Fruit fly (Drosophila melanogaster) whole organism, embryonic: Measurements from ENCODE around the gene CG17362.

Experiments
- Ada2b ChIP-seq: fragments of 200-800 bp; sonication (Bioruptor generic); IDR thresholded peaks from 2 replicates; pipeline ENCODE4 v1.3.6; 2022; ENCODE audit warnings: missing biosample characterization, missing genetic modification characterization
- Atf3 ChIP-seq: fragments of 200-800 bp; sonication (Bioruptor generic); optimal IDR thresholded peaks from 3 replicates; lab custom pipeline; 2016; ENCODE audit warnings: missing biosample characterization, missing genetic modification characterization
- CG11723 ChIP-seq: fragments of 200-800 bp; sonication (Bioruptor generic); optimal IDR thresholded peaks from 2 replicates; lab custom pipeline; 2017; ENCODE audit warnings: missing biosample characterization, mild to moderate bottlenecking, missing genetic modification characterization
- CG12769 ChIP-seq: fragments of 200-800 bp; sonication (Bioruptor generic); optimal IDR thresholded peaks from 2 replicates; lab custom pipeline; 2019; ENCODE audit warnings: missing biosample characterization, mild to moderate bottlenecking, missing genetic modification characterization, moderate library complexity
- CG13287 ChIP-seq: fragments of 200-800 bp; sonication (Bioruptor generic); IDR thresholded peaks from 2 replicates; pipeline ENCODE4 v1.3.6; 2022; ENCODE audit warnings: missing biosample characterization, missing genetic modification characterization; ENCODE audit not compliant: partially characterized antibody
- CG15073 ChIP-seq: fragments of 200-800 bp; sonication (Bioruptor generic); optimal IDR thresholded peaks from 2 replicates; lab custom pipeline; 2016; ENCODE audit warnings: missing biosample characterization, missing genetic modification characterization
- CG15601 ChIP-seq: fragments of 200-800 bp; sonication (Bioruptor generic); optimal IDR thresholded peaks from 3 replicates; lab custom pipeline; 2019; ENCODE audit warnings: missing biosample characterization, mild to moderate bottlenecking, missing genetic modification characterization, moderate library complexity
- CG16813 ChIP-seq: fragments of 200-800 bp; sonication (Bioruptor generic); IDR thresholded peaks from 3 replicates; pipeline ENCODE4 v1.3.6; 2022; ENCODE audit warnings: missing biosample characterization, missing genetic modification characterization; ENCODE audit not compliant: partially characterized antibody
- CG17186 ChIP-seq: fragments of 200-800 bp; sonication (Bioruptor generic); optimal IDR thresholded peaks from 3 replicates; lab custom pipeline; 2017; ENCODE audit warnings: missing biosample characterization, missing genetic modification reagents, missing genetic modification characterization
- CG3281 ChIP-seq: fragments of 200-800 bp; sonication (Bioruptor generic); optimal IDR thresholded peaks from 3 replicates; lab custom pipeline; 2017; ENCODE audit warnings: missing biosample characterization, mild to moderate bottlenecking, missing genetic modification characterization
- CG34224 ChIP-seq: fragments of 200-800 bp; sonication (Bioruptor generic); IDR thresholded peaks from 3 replicates; pipeline ENCODE4 v1.3.6; 2022; ENCODE audit warnings: missing biosample characterization, missing genetic modification characterization; ENCODE audit not compliant: partially characterized antibody
- CG42726 ChIP-seq: fragments of 200-800 bp; sonication (Bioruptor generic); IDR thresholded peaks from 2 replicates; pipeline ENCODE4 v1.3.6; 2022; ENCODE audit warnings: missing biosample characterization, missing genetic modification characterization; ENCODE audit not compliant: partially characterized antibody
- CG6791 ChIP-seq: fragments of 200-800 bp; sonication (Bioruptor generic); IDR thresholded peaks from 3 replicates; pipeline ENCODE4 v1.3.6; 2022; ENCODE audit warnings: missing biosample characterization, missing genetic modification characterization; ENCODE audit not compliant: partially characterized antibody
- CG7928 ChIP-seq: fragments of 200-800 bp; sonication (Bioruptor generic); optimal IDR thresholded peaks from 2 replicates; lab custom pipeline; 2017; ENCODE audit warnings: missing biosample characterization, mild to moderate bottlenecking, missing genetic modification characterization
- CG8089 ChIP-seq: fragments of 200-800 bp; sonication (Bioruptor generic); optimal IDR thresholded peaks from 3 replicates; lab custom pipeline; 2016; ENCODE audit warnings: missing biosample characterization, missing genetic modification characterization
- D19B ChIP-seq: fragments of 200-800 bp; sonication (Bioruptor generic); optimal IDR thresholded peaks from 2 replicates; lab custom pipeline; 2017; ENCODE audit warnings: missing biosample characterization, mild to moderate bottlenecking, missing genetic modification characterization
- Deaf1 ChIP-seq: fragments of 200-800 bp; optimal IDR thresholded peaks from 3 replicates; lab custom pipeline; 2019; ENCODE audit warnings: missing biosample characterization, mild to moderate bottlenecking, missing genetic modification characterization, moderate library complexity
- Dfd ChIP-seq, 2 experiments: fragments of >200 bp; optimal IDR thresholded peaks; 2 replicates each; lab custom pipeline; 2017; ENCODE audit warnings: missing biosample characterization in 2 of 2, missing genetic modification characterization in 2 of 2
- Dref ChIP-seq: fragments of 200-800 bp; sonication (Bioruptor generic); IDR thresholded peaks from 2 replicates; pipeline ENCODE4 v1.3.6; 2022; ENCODE audit warnings: missing biosample characterization, missing genetic modification characterization
- HLH4C ChIP-seq: fragments of 200-800 bp; sonication (Bioruptor generic); IDR thresholded peaks from 3 replicates; pipeline ENCODE4 v1.3.6; 2022; ENCODE audit warnings: missing biosample characterization, missing genetic modification characterization; ENCODE audit not compliant: partially characterized antibody
- Hand ChIP-seq: fragments of 200-800 bp; sonication (Bioruptor generic); optimal IDR thresholded peaks from 2 replicates; lab custom pipeline; 2017; ENCODE audit warnings: mild to moderate bottlenecking, missing biosample characterization, missing genetic modification reagents, missing genetic modification characterization
- NC2α ChIP-seq: fragments of 200-800 bp; sonication (Bioruptor generic); optimal IDR thresholded peaks from 2 replicates; lab custom pipeline; 2016; ENCODE audit warnings: missing biosample characterization, missing genetic modification characterization
- NC2β ChIP-seq: fragments of 200-800 bp; sonication (Bioruptor generic); optimal IDR thresholded peaks from 2 replicates; lab custom pipeline; 2016; ENCODE audit warnings: missing biosample characterization, missing genetic modification characterization
- Opbp ChIP-seq: fragments of 200-800 bp; sonication (Bioruptor generic); IDR thresholded peaks from 3 replicates; pipeline ENCODE4 v1.3.6; 2022; ENCODE audit warnings: missing biosample characterization, missing genetic modification characterization; ENCODE audit not compliant: partially characterized antibody
- Scr ChIP-seq: fragments of 200-800 bp; sonication (Bioruptor generic); IDR thresholded peaks from 2 replicates; pipeline ENCODE4 v1.3.6; 2022; ENCODE audit warnings: missing biosample characterization, missing genetic modification characterization; ENCODE audit not compliant: partially characterized antibody
- Side ChIP-seq: fragments of 200-800 bp; sonication (Bioruptor generic); optimal IDR thresholded peaks from 2 replicates; lab custom pipeline; 2016; ENCODE audit warnings: missing biosample characterization, missing genetic modification characterization
- TFAM ChIP-seq: fragments of 200-800 bp; sonication (Bioruptor generic); optimal IDR thresholded peaks from 2 replicates; lab custom pipeline; 2017; ENCODE audit warnings: missing biosample characterization, missing genetic modification characterization, inconsistent platforms
- Trl ChIP-seq, 3 experiments: fragments of >200 bp in 2 of 3; fragments of 200-800 bp in 1 of 3; sonication (Bioruptor generic) in 1 of 3; optimal IDR thresholded peaks; 2 replicates in 1 of 3; 3 replicates in 2 of 3; lab custom pipeline; 2016 to 2017; ENCODE audit warnings: missing biosample characterization in 1 of 3, missing genetic modification characterization in 1 of 3
- ab ChIP-seq: fragments of 200-800 bp; sonication (Bioruptor generic); optimal IDR thresholded peaks from 2 replicates; lab custom pipeline; 2016; ENCODE audit warnings: missing biosample characterization, missing genetic modification characterization
- abd-A ChIP-seq: fragments of 200-800 bp; sonication (Bioruptor generic); optimal IDR thresholded peaks from 3 replicates; lab custom pipeline; 2019; ENCODE audit warnings: missing biosample characterization, mild to moderate bottlenecking, missing genetic modification characterization, moderate library complexity
- chm ChIP-seq: fragments of 200-800 bp; sonication (Bioruptor generic); IDR thresholded peaks from 2 replicates; pipeline ENCODE4 v1.3.6; 2022; ENCODE audit warnings: missing biosample characterization, missing genetic modification characterization
- ci ChIP-seq: fragments of 200-800 bp; sonication (Bioruptor generic); IDR thresholded peaks from 3 replicates; pipeline ENCODE4 v1.3.6; 2022; ENCODE audit warnings: missing biosample characterization, missing genetic modification characterization
- crol ChIP-seq: fragments of 200-800 bp; sonication (Bioruptor generic); IDR thresholded peaks from 2 replicates; pipeline ENCODE4 v1.3.6; 2022; ENCODE audit warnings: missing biosample characterization, missing genetic modification characterization
- crp ChIP-seq, 2 experiments: fragments of 200-800 bp; sonication (Bioruptor generic); optimal IDR thresholded peaks; 2 replicates in 1 of 2; 3 replicates in 1 of 2; lab custom pipeline; 2017; ENCODE audit warnings: missing biosample characterization in 2 of 2, missing genetic modification characterization in 2 of 2, mild to moderate bottlenecking in 1 of 2, moderate library complexity in 1 of 2
- fd3F ChIP-seq: fragments of 200-800 bp; sonication (Bioruptor generic); optimal IDR thresholded peaks from 2 replicates; lab custom pipeline; 2018; ENCODE audit warnings: missing biosample characterization, mild to moderate bottlenecking, missing genetic modification characterization, moderate library complexity
- gsb ChIP-seq: fragments of 200-800 bp; sonication (Bioruptor generic); IDR thresholded peaks from 2 replicates; pipeline ENCODE4 v1.3.6; 2022; ENCODE audit warnings: missing biosample characterization, missing genetic modification characterization
- jing ChIP-seq: fragments of 200-800 bp; sonication (Bioruptor generic); optimal IDR thresholded peaks from 2 replicates; lab custom pipeline; 2018; ENCODE audit warnings: missing biosample characterization, mild to moderate bottlenecking, missing genetic modification characterization
- lov ChIP-seq, 2 experiments: fragments of 200-800 bp in 1 of 2; fragments of >200 bp in 1 of 2; sonication (Bioruptor generic) in 1 of 2; IDR thresholded peaks in 1 of 2; optimal IDR thresholded peaks in 1 of 2; 2 replicates in 1 of 2; 3 replicates in 1 of 2; pipeline versions ENCODE4 v1.3.6 to Lab custom; 2017 to 2022; ENCODE audit warnings: missing biosample characterization in 1 of 2, missing genetic modification characterization in 1 of 2
- nerfin-1 ChIP-seq: fragments of 200-800 bp; sonication (Bioruptor generic); optimal IDR thresholded peaks from 3 replicates; lab custom pipeline; 2019; ENCODE audit warnings: missing biosample characterization, mild to moderate bottlenecking, missing genetic modification characterization, moderate library complexity
- pros ChIP-seq: fragments of 200-800 bp; sonication (Bioruptor generic); optimal IDR thresholded peaks from 3 replicates; lab custom pipeline; 2019; ENCODE audit warnings: missing biosample characterization, mild to moderate bottlenecking, missing genetic modification characterization, moderate library complexity
- psq ChIP-seq: fragments of 200-800 bp; sonication (Bioruptor generic); optimal IDR thresholded peaks from 2 replicates; lab custom pipeline; 2017; ENCODE audit warnings: missing biosample characterization, missing genetic modification characterization
- salm ChIP-seq: fragments of 200-800 bp; sonication (Bioruptor generic); optimal IDR thresholded peaks from 2 replicates; lab custom pipeline; 2018; ENCODE audit warnings: missing biosample characterization, mild to moderate bottlenecking, missing genetic modification characterization
- sna ChIP-seq: fragments of 200-800 bp; sonication (Bioruptor generic); IDR thresholded peaks from 2 replicates; pipeline ENCODE4 v1.3.6; 2022; ENCODE audit warnings: missing biosample characterization, missing genetic modification characterization; ENCODE audit not compliant: partially characterized antibody
- sqz ChIP-seq: fragments of 200-800 bp; sonication (Bioruptor generic); optimal IDR thresholded peaks from 3 replicates; lab custom pipeline; 2018; ENCODE audit warnings: missing biosample characterization, mild to moderate bottlenecking, missing genetic modification characterization
- tgo ChIP-seq: fragments of 200-800 bp; sonication (Bioruptor generic); IDR thresholded peaks from 3 replicates; pipeline ENCODE4 v1.3.6; 2022; ENCODE audit warnings: missing biosample characterization, missing genetic modification characterization
- zen2 ChIP-seq: fragments of 200-800 bp; sonication (Bioruptor generic); IDR thresholded peaks from 3 replicates; pipeline ENCODE4 v1.3.6; 2022; ENCODE audit warnings: missing biosample characterization, missing genetic modification characterization; ENCODE audit not compliant: partially characterized antibody

CG17362 gene

DNA sequence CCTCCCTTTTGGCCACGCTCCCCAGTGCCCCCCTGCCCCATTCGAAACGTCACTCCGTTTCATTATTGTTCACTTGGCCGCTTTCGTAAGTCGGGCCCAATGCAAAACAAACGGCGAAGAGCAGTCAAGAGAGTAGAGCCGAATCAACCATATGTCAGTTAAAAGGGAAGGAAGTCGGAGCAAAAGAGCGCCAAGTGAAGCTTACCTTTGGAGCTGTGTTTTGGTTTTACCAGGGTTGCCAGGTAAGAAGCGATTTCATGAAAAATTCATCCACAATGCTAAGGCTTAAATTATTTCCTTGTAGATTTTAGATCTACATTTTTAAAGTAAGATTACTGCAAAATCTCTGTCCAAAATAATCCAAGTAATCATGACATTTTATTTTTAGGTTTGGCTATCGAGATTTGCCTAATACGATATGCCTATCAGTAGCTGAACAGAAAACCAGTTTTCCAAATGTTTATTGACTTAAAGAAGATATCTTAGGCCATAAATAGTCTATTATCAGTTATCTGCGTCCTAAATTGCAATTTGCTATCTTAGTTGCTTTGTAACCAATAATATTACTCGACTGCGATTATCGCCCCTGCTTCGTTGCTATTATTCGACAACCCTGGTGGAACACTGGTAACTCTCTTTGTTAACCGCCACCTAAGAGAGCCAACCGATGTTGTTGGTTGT is 47.8 kb upstream of the CG17362 start (continued):
- TF ChIP-seq CG8089 (GFP tag; lab: Kevin White, UChicago) = peak; percentile 85
- TF ChIP-seq pros (GFP tag; lab: Kevin White, UChicago) = no peak
- peak; percentile 90 for TF ChIP-seq Side (GFP tag; lab: Kevin White, UChicago)
- TF ChIP-seq Dref (GFP tag; lab: Robert Waterston, UW) = no peak
- TF ChIP-seq CG15601 (tag; lab: Kevin White, UChicago) = peak; percentile 83
- TF ChIP-seq CG15073 (GFP tag; lab: Kevin White, UChicago) = no peak
- peak; percentile 94 for TF ChIP-seq CG3281 (GFP tag; lab: Kevin White, UChicago)
- TF ChIP-seq Dfd (GFP tag; optimal IDR thresholded peaks at IDR 0.05; lab: Kevin White, UChicago) = peak in 1 of 2 experiments; percentile 69
- TF ChIP-seq NC2α (GFP tag; lab: Kevin White, UChicago) = peak; percentile 72
- peak; percentile 82 for TF ChIP-seq NC2β (GFP tag; lab: Kevin White, UChicago)
- TF ChIP-seq TFAM = peak; percentile 60
- TF ChIP-seq CG17186 = peak; percentile 59
- peak; percentile 69 for TF ChIP-seq ab (GFP tag; lab: Kevin White, UChicago)
- peak; percentile 51 to 59 for TF ChIP-seq Trl (optimal IDR thresholded peaks at IDR 0.05; lab: Kevin White, UChicago)
- TF ChIP-seq Trl (GFP tag; optimal IDR thresholded peaks at IDR 0.05; lab: Kevin White, UChicago) = peak; percentile 68
- peak; percentile 43 for TF ChIP-seq psq
- peak in 1 of 2 experiments; percentile 48 for TF ChIP-seq crp (GFP tag; optimal IDR thresholded peaks at IDR 0.05; lab: Kevin White, UChicago)
- TF ChIP-seq salm (tag; lab: Kevin White, UChicago) = peak; percentile 56
- peak; percentile 80 for TF ChIP-seq D19B (GFP tag; lab: Kevin White, UChicago)
- TF ChIP-seq Ada2b (GFP tag; lab: Robert Waterston, UW) = peak; percentile 51
- TF ChIP-seq Hand (GFP tag; lab: Kevin White, UChicago) = peak; percentile 87
- peak; percentile 90 for TF ChIP-seq nerfin-1 (tag; lab: Kevin White, UChicago)

- TF ChIP-seq sqz (GFP tag; lab: Kevin White, UChicago) (no peak), CG12769 (peak; percentile 23), ci (GFP tag; lab: Robert Waterston, UW) (peak; percentile 39; the same call in 2 of the 3 replicates), zen2 (GFP tag; lab: Robert Waterston, UW) (peak; percentile 68; the same call in 2 of the 3 replicates), Scr (GFP tag; lab: Robert Waterston, UW) (peak; percentile 34), CG7928 (GFP tag; lab: Kevin White, UChicago) (no peak), fd3F (no peak), gsb (GFP tag; lab: Robert Waterston, UW) (0 out of 2 replicates have a peak, but pooled peaks have one; percentile 1), CG16813 (GFP tag; lab: Robert Waterston, UW) (0 out of 3 replicates have a peak, but pooled peaks have one; percentile 34), jing (GFP tag; lab: Kevin White, UChicago) (no peak), lov (optimal IDR thresholded peaks at IDR 0.05; lab: Kevin White, UChicago) (no peak), lov (GFP tag; IDR thresholded peaks at IDR 0.05; lab: Robert Waterston, UW) (no peak), abd-A (tag; lab: Kevin White, UChicago) (peak; percentile 31), CG13287 (GFP tag; lab: Robert Waterston, UW) (peak; percentile 67), tgo (no peak), crol (GFP tag; lab: Robert Waterston, UW) (0 out of 2 replicates have a peak, but pooled peaks have one; percentile 8), CG11723 (GFP tag; lab: Kevin White, UChicago) (no peak), sna (GFP tag; lab: Robert Waterston, UW) (peak; percentile 22; the same call in 1 of the 2 replicates), CG6791 (GFP tag; lab: Robert Waterston, UW) (0 out of 3 replicates have a peak, but pooled peaks have one; percentile 47), Deaf1 (tag; lab: Kevin White, UChicago) (peak; percentile 99), Atf3 (GFP tag; lab: Kevin White, UChicago) (no peak), Opbp (GFP tag; lab: Robert Waterston, UW) (peak; percentile 61; the same call in 2 of the 3 replicates), chm (GFP tag; lab: Robert Waterston, UW) (peak; percentile 36; the same call in 1 of the 2 replicates), CG34224 (peak; percentile 42; the same call in 1 of the 3 replicates), CG42726 (GFP tag; lab: Robert Waterston, UW) (peak; percentile 15; the same call in 1 of the 2 replicates), HLH4C (GFP tag; lab: Robert Waterston, UW) (peak; percentile 36; the same call in 1 of the 3 replicates)
Observed at dm6 chr3L:13939151-13939499, 47.3 kb upstream of the CG17362 start, which contains the start of gene CG32137. TSS of gene CG32137 (plus strand) at chr3L:13939250.
